2 fruit fly cellular contexts compared by ENCODE assay signal in genomic region chr3L:14552925-14553239, dm6.
TF ChIP-seq lines count a peak whose summit lies in the region.

No protein-coding gene starts in this region.

TF ChIP-seq in whole organism, embryonic, 481 proteins besides CTCF, POLR2A, EP300 and RAD21 (continued from another document and continues in another):
- TF ChIP-seq Atf3 (GFP tag; optimal IDR thresholded peaks at IDR 0.05; lab: Kevin White, UChicago): no peak
- peak; percentile 15 for TF ChIP-seq Oli (tag; optimal IDR thresholded peaks at IDR 0.05; lab: Kevin White, UChicago)
- TF ChIP-seq gsb (GFP tag; IDR thresholded peaks at IDR 0.05; lab: Robert Waterston, UW): no peak
- TF ChIP-seq CG14860 (GFP tag; IDR thresholded peaks at IDR 0.05; lab: Robert Waterston, UW; ENCODE audit: partially characterized antibody): no peak
- no peak for TF ChIP-seq Nf-YA (GFP tag; IDR thresholded peaks at IDR 0.05; lab: Robert Waterston, UW)
- no peak for TF ChIP-seq CG16779 (GFP tag; IDR thresholded peaks at IDR 0.05; lab: Robert Waterston, UW)
- no peak for TF ChIP-seq HLH4C (GFP tag; IDR thresholded peaks at IDR 0.05; lab: Robert Waterston, UW; ENCODE audit: partially characterized antibody)
- peak; percentile 6 for TF ChIP-seq Hsf (GFP tag; optimal IDR thresholded peaks at IDR 0.05; lab: Kevin White, UChicago)
- TF ChIP-seq lola (GFP tag; optimal IDR thresholded peaks at IDR 0.05; lab: Kevin White, UChicago): peak in 1 of 3 experiments; percentile 29
- no peak for TF ChIP-seq CG6765 (GFP tag; optimal IDR thresholded peaks at IDR 0.05; lab: Kevin White, UChicago)
- TF ChIP-seq trem (tag; optimal IDR thresholded peaks at IDR 0.05; lab: Kevin White, UChicago): peak; percentile 24
- no peak for TF ChIP-seq PHDP (tag; optimal IDR thresholded peaks at IDR 0.05; lab: Kevin White, UChicago)
- no peak for TF ChIP-seq CG30020 (tag; optimal IDR thresholded peaks at IDR 0.05; lab: Kevin White, UChicago)
- TF ChIP-seq tin (GFP tag; optimal IDR thresholded peaks at IDR 0.05; lab: Kevin White, UChicago): peak; percentile 14
- TF ChIP-seq tx (GFP tag; optimal IDR thresholded peaks at IDR 0.05; lab: Kevin White, UChicago): no peak
- no peak for TF ChIP-seq BEAF-32 (GFP tag; optimal IDR thresholded peaks at IDR 0.05; lab: Kevin White, UChicago)
- TF ChIP-seq ranshi (GFP tag; IDR thresholded peaks at IDR 0.05; lab: Robert Waterston, UW): 0 out of 2 replicates have a peak, but pooled peaks have one; percentile 9
- TF ChIP-seq en (GFP tag; optimal IDR thresholded peaks at IDR 0.05; lab: Kevin White, UChicago): no peak
- TF ChIP-seq hb (GFP tag; IDR thresholded peaks at IDR 0.05; lab: Robert Waterston, UW; ENCODE audit: partially characterized antibody): no peak
- no peak for TF ChIP-seq sens-2 (GFP tag; IDR thresholded peaks at IDR 0.05; lab: Robert Waterston, UW)
- no peak for TF ChIP-seq sd (tag; optimal IDR thresholded peaks at IDR 0.05; lab: Kevin White, UChicago)
- peak; percentile 2 for TF ChIP-seq CG14710 (tag; optimal IDR thresholded peaks at IDR 0.05; lab: Kevin White, UChicago)
- TF ChIP-seq Xrp1 (GFP tag; IDR thresholded peaks at IDR 0.05; lab: Robert Waterston, UW): peak; percentile 26; the same call in 1 of the 2 replicates
- peak; percentile 2 for TF ChIP-seq wek (GFP tag; optimal IDR thresholded peaks at IDR 0.05; lab: Kevin White, UChicago)
- TF ChIP-seq dan (GFP tag; IDR thresholded peaks at IDR 0.05; lab: Robert Waterston, UW): no peak
- TF ChIP-seq CG9932 (GFP tag; IDR thresholded peaks at IDR 0.05; lab: Robert Waterston, UW): no peak
- TF ChIP-seq dmrt99B (tag; optimal IDR thresholded peaks at IDR 0.05; lab: Kevin White, UChicago): peak; percentile 13
- TF ChIP-seq Sox100B (GFP tag; optimal IDR thresholded peaks at IDR 0.05; lab: Kevin White, UChicago): no peak
- TF ChIP-seq sens (GFP tag; lab: Kevin White, UChicago): peak; percentile 88
- no peak for TF ChIP-seq H2.0 (GFP tag; IDR thresholded peaks at IDR 0.05; lab: Robert Waterston, UW)
- no peak for TF ChIP-seq CG2202 (tag; optimal IDR thresholded peaks at IDR 0.05; lab: Kevin White, UChicago)
- TF ChIP-seq CG8388 (GFP tag; optimal IDR thresholded peaks at IDR 0.05; lab: Kevin White, UChicago): peak; percentile 11
- TF ChIP-seq TFAM (GFP tag; optimal IDR thresholded peaks at IDR 0.05; lab: Kevin White, UChicago): no peak
- TF ChIP-seq D (optimal IDR thresholded peaks at IDR 0.05; lab: Kevin White, UChicago): no peak
- peak; percentile 29 for TF ChIP-seq D (GFP tag; optimal IDR thresholded peaks at IDR 0.05; lab: Kevin White, UChicago)
- no peak for TF ChIP-seq Elba2 (GFP tag; optimal IDR thresholded peaks at IDR 0.05; lab: Kevin White, UChicago)
- TF ChIP-seq sc (optimal IDR thresholded peaks at IDR 0.05; lab: Kevin White, UChicago): no peak
- TF ChIP-seq sc (GFP tag; optimal IDR thresholded peaks at IDR 0.05; lab: Kevin White, UChicago): peak; percentile 30
- TF ChIP-seq CG15269 (tag; optimal IDR thresholded peaks at IDR 0.05; lab: Kevin White, UChicago): no peak
- no peak for TF ChIP-seq jigr1 (GFP tag; IDR thresholded peaks at IDR 0.05; lab: Robert Waterston, UW)
- peak; percentile 50 for TF ChIP-seq CG10979 (tag; optimal IDR thresholded peaks at IDR 0.05; lab: Kevin White, UChicago)
- TF ChIP-seq bigmax (GFP tag; optimal IDR thresholded peaks at IDR 0.05; lab: Kevin White, UChicago): no peak
- TF ChIP-seq CG13296 (GFP tag; optimal IDR thresholded peaks at IDR 0.05; lab: Kevin White, UChicago): no peak
- no peak for TF ChIP-seq sim (GFP tag; IDR thresholded peaks at IDR 0.05; lab: Robert Waterston, UW)
- TF ChIP-seq C15 (GFP tag; IDR thresholded peaks at IDR 0.05; lab: Robert Waterston, UW): no peak
- TF ChIP-seq nmo (GFP tag; optimal IDR thresholded peaks at IDR 0.05; lab: Kevin White, UChicago): peak; percentile 9
- no peak for TF ChIP-seq dimm (GFP tag; IDR thresholded peaks at IDR 0.05; lab: Robert Waterston, UW)
- no peak for TF ChIP-seq crp (GFP tag; optimal IDR thresholded peaks at IDR 0.05; lab: Kevin White, UChicago)
- no peak for TF ChIP-seq Dip2 (GFP tag; IDR thresholded peaks at IDR 0.05; lab: Robert Waterston, UW)
- no peak for TF ChIP-seq Ets97D (GFP tag; optimal IDR thresholded peaks at IDR 0.05; lab: Kevin White, UChicago)
- no peak for TF ChIP-seq zf30C (GFP tag; optimal IDR thresholded peaks at IDR 0.05; lab: Kevin White, UChicago)
- no peak for TF ChIP-seq Trl (optimal IDR thresholded peaks at IDR 0.05; lab: Kevin White, UChicago)
- TF ChIP-seq Trl (GFP tag; optimal IDR thresholded peaks at IDR 0.05; lab: Kevin White, UChicago): peak; percentile 4
- no peak for TF ChIP-seq CG18619 (GFP tag; optimal IDR thresholded peaks at IDR 0.05; lab: Kevin White, UChicago)
- TF ChIP-seq CG11560 (tag; IDR thresholded peaks at IDR 0.05; lab: Robert Waterston, UW): no peak
- TF ChIP-seq ara (GFP tag; IDR thresholded peaks at IDR 0.05; lab: Robert Waterston, UW): 0 out of 2 replicates have a peak, but pooled peaks have one; percentile 15
- TF ChIP-seq CG2712 (tag; optimal IDR thresholded peaks at IDR 0.05; lab: Kevin White, UChicago): peak; percentile 3
- TF ChIP-seq zfh2 (GFP tag; optimal IDR thresholded peaks at IDR 0.05; lab: Kevin White, UChicago): no peak
- no peak for TF ChIP-seq danr (GFP tag; IDR thresholded peaks at IDR 0.05; lab: Robert Waterston, UW)
- TF ChIP-seq CG18599 (GFP tag; optimal IDR thresholded peaks at IDR 0.05; lab: Kevin White, UChicago): no peak
- TF ChIP-seq Med (GFP tag; lab: Kevin White, UChicago): peak; percentile 51
- no peak for TF ChIP-seq MESR4 (GFP tag; optimal IDR thresholded peaks at IDR 0.05; lab: Kevin White, UChicago)
- no peak for TF ChIP-seq aop (GFP tag; IDR thresholded peaks at IDR 0.05; lab: Robert Waterston, UW)
- no peak for TF ChIP-seq CG1792 (GFP tag; optimal IDR thresholded peaks at IDR 0.05; lab: Kevin White, UChicago)
- no peak for TF ChIP-seq Dfd (GFP tag; optimal IDR thresholded peaks at IDR 0.05; lab: Kevin White, UChicago)
- peak; percentile 26 for TF ChIP-seq CG18262 (tag; optimal IDR thresholded peaks at IDR 0.05; lab: Kevin White, UChicago)
- TF ChIP-seq az2 (GFP tag; optimal IDR thresholded peaks at IDR 0.05; lab: Kevin White, UChicago): no peak
- peak; percentile 65 for TF ChIP-seq dmrt11E (tag; optimal IDR thresholded peaks at IDR 0.05; lab: Kevin White, UChicago)
- TF ChIP-seq Myb (GFP tag; optimal IDR thresholded peaks at IDR 0.05; lab: Kevin White, UChicago): no peak
- no peak for TF ChIP-seq stc (GFP tag; IDR thresholded peaks at IDR 0.05; lab: Robert Waterston, UW)

TF ChIP-seq in whole organism, prepupa, 60 proteins besides CTCF, POLR2A, EP300 and RAD21 (continued from another document):
- TF ChIP-seq Eip93F (GFP tag; optimal IDR thresholded peaks at IDR 0.05; lab: Kevin White, UChicago): no peak
- peak; percentile 95 for TF ChIP-seq CG15336 (GFP tag; IDR thresholded peaks at IDR 0.05; lab: Robert Waterston, UW)
- peak; percentile 98 for TF ChIP-seq CG1621 (tag; optimal IDR thresholded peaks at IDR 0.05; lab: Kevin White, UChicago)
- TF ChIP-seq CG3919 (GFP tag; optimal IDR thresholded peaks at IDR 0.05; lab: Kevin White, UChicago): peak; percentile 98
- TF ChIP-seq CG6854 (GFP tag; optimal IDR thresholded peaks at IDR 0.05; lab: Kevin White, UChicago): no peak
- peak; percentile 98 for TF ChIP-seq Ets96B (tag; optimal IDR thresholded peaks at IDR 0.05; lab: Kevin White, UChicago)
- peak; percentile 80 for TF ChIP-seq fd85E (GFP tag; optimal IDR thresholded peaks at IDR 0.05; lab: Kevin White, UChicago)
- TF ChIP-seq spab (GFP tag; optimal IDR thresholded peaks at IDR 0.05; lab: Kevin White, UChicago): peak; percentile 98
- peak; percentile 98 for TF ChIP-seq CG10631 (GFP tag; optimal IDR thresholded peaks at IDR 0.05; lab: Kevin White, UChicago)
- peak; percentile 97 for TF ChIP-seq CG10669 (GFP tag; optimal IDR thresholded peaks at IDR 0.05; lab: Kevin White, UChicago)
- TF ChIP-seq vri (GFP tag; optimal IDR thresholded peaks at IDR 0.05; lab: Kevin White, UChicago): peak; percentile 26
- TF ChIP-seq Sox102F (GFP tag; optimal IDR thresholded peaks at IDR 0.05; lab: Kevin White, UChicago): peak; percentile 54
- peak; percentile 93 for TF ChIP-seq CG6792 (GFP tag; optimal IDR thresholded peaks at IDR 0.05; lab: Kevin White, UChicago)
- TF ChIP-seq Lpt (GFP tag; optimal IDR thresholded peaks at IDR 0.05; lab: Kevin White, UChicago): peak; percentile 95
- TF ChIP-seq topi (GFP tag; optimal IDR thresholded peaks at IDR 0.05; lab: Kevin White, UChicago): peak; percentile 80
- no peak for TF ChIP-seq Hr38 (GFP tag; optimal IDR thresholded peaks at IDR 0.05; lab: Kevin White, UChicago)
- peak; percentile 92 for TF ChIP-seq eg (GFP tag; IDR thresholded peaks at IDR 0.05; lab: Robert Waterston, UW)
- TF ChIP-seq CG3032 (tag; optimal IDR thresholded peaks at IDR 0.05; lab: Kevin White, UChicago): peak; percentile 94
- peak; percentile 94 for TF ChIP-seq CG8119 (GFP tag; IDR thresholded peaks at IDR 0.05; lab: Robert Waterston, UW)
- peak; percentile 54 for TF ChIP-seq Hr39 (GFP tag; optimal IDR thresholded peaks at IDR 0.05; lab: Kevin White, UChicago)
- TF ChIP-seq Hr4 (GFP tag; optimal IDR thresholded peaks at IDR 0.05; lab: Kevin White, UChicago): peak; percentile 94
- peak; percentile 89 for TF ChIP-seq CG34406 (GFP tag; optimal IDR thresholded peaks at IDR 0.05; lab: Kevin White, UChicago)
- TF ChIP-seq Ets21C (GFP tag; optimal IDR thresholded peaks at IDR 0.05; lab: Kevin White, UChicago): no peak
- TF ChIP-seq svp (GFP tag; lab: Kevin White, UChicago): peak; percentile 65
- peak; percentile 92 to 96 for TF ChIP-seq salr (GFP tag; optimal IDR thresholded peaks at IDR 0.05; lab: Kevin White, UChicago)
- peak; percentile 93 for TF ChIP-seq CG7368 (GFP tag; optimal IDR thresholded peaks at IDR 0.05; lab: Kevin White, UChicago)
- TF ChIP-seq CG6163 (GFP tag; IDR thresholded peaks at IDR 0.05; lab: Robert Waterston, UW): peak; percentile 98
- peak; percentile 33 for TF ChIP-seq CG31627 (GFP tag; optimal IDR thresholded peaks at IDR 0.05; lab: Kevin White, UChicago)
- peak; percentile 95 for TF ChIP-seq CG16779 (tag; optimal IDR thresholded peaks at IDR 0.05; lab: Kevin White, UChicago)
- TF ChIP-seq CG32006 (GFP tag; optimal IDR thresholded peaks at IDR 0.05; lab: Kevin White, UChicago): peak; percentile 94
- peak; percentile 99 for TF ChIP-seq Eip78C (GFP tag; lab: Kevin White, UChicago)
- peak; percentile 63 for TF ChIP-seq cyc (GFP tag; optimal IDR thresholded peaks at IDR 0.05; lab: Kevin White, UChicago)
- TF ChIP-seq CG11294 (GFP tag; IDR thresholded peaks at IDR 0.05; lab: Robert Waterston, UW): peak; percentile 80
- TF ChIP-seq OdsH (GFP tag; optimal IDR thresholded peaks at IDR 0.05; lab: Kevin White, UChicago): peak; percentile 96
- TF ChIP-seq CG11902 (GFP tag; optimal IDR thresholded peaks at IDR 0.05; lab: Kevin White, UChicago): peak; percentile 85
- TF ChIP-seq Eip75B (GFP tag; optimal IDR thresholded peaks at IDR 0.05; lab: Kevin White, UChicago): peak; percentile 97
- TF ChIP-seq dac (GFP tag; optimal IDR thresholded peaks at IDR 0.05; lab: Kevin White, UChicago): peak; percentile 90
